Fruit fly (Drosophila melanogaster) whole organism, embryonic: ENCODE measurements around the gene PIG-S.
A peak's percentile ranks its signal among the peaks of the same experiment; 100 is the strongest.

Source experiments
- Asciz ChIP-seq: fragments of 200-800 bp; sonication (Bioruptor generic); optimal IDR thresholded peaks from 2 replicates; lab custom pipeline; 2017; ENCODE audit warnings: missing biosample characterization, mild to moderate bottlenecking, missing genetic modification characterization, missing genetic modification reagents
- CG1233 ChIP-seq: fragments of 200-800 bp; sonication (Bioruptor generic); optimal IDR thresholded peaks from 4 replicates; lab custom pipeline; 2018; ENCODE audit warnings: missing biosample characterization, mild to moderate bottlenecking, missing genetic modification characterization
- CG12391 ChIP-seq: fragments of 200-800 bp; sonication (Bioruptor generic); optimal IDR thresholded peaks from 3 replicates; lab custom pipeline; 2018; ENCODE audit warnings: missing biosample characterization, mild to moderate bottlenecking, missing genetic modification characterization, moderate library complexity
- CG12659 ChIP-seq: fragments of 200-800 bp; sonication (Bioruptor generic); optimal IDR thresholded peaks from 3 replicates; lab custom pipeline; 2017; ENCODE audit warnings: mild to moderate bottlenecking, missing biosample characterization, missing genetic modification reagents, missing genetic modification characterization
- CG12769 ChIP-seq: fragments of 200-800 bp; sonication (Bioruptor generic); optimal IDR thresholded peaks from 2 replicates; lab custom pipeline; 2019; ENCODE audit warnings: missing biosample characterization, mild to moderate bottlenecking, missing genetic modification characterization, moderate library complexity
- CG13775 ChIP-seq: fragments of 200-800 bp; sonication (Bioruptor generic); optimal IDR thresholded peaks from 3 replicates; lab custom pipeline; 2017; ENCODE audit warnings: missing biosample characterization, mild to moderate bottlenecking, missing genetic modification characterization
- CG13894 ChIP-seq: fragments of 200-800 bp; sonication (Bioruptor generic); optimal IDR thresholded peaks from 3 replicates; lab custom pipeline; 2018; ENCODE audit warnings: missing biosample characterization, mild to moderate bottlenecking, missing genetic modification characterization, moderate library complexity
- CG14710 ChIP-seq: fragments of 200-800 bp; sonication (Bioruptor generic); optimal IDR thresholded peaks from 3 replicates; lab custom pipeline; 2019; ENCODE audit warnings: missing biosample characterization, mild to moderate bottlenecking, missing genetic modification characterization, moderate library complexity
- CG15011 ChIP-seq: fragments of 200-800 bp; sonication (Bioruptor generic); optimal IDR thresholded peaks from 3 replicates; lab custom pipeline; 2018; ENCODE audit warnings: missing biosample characterization, mild to moderate bottlenecking, missing genetic modification characterization
- CG15601 ChIP-seq: fragments of 200-800 bp; sonication (Bioruptor generic); optimal IDR thresholded peaks from 3 replicates; lab custom pipeline; 2019; ENCODE audit warnings: missing biosample characterization, mild to moderate bottlenecking, missing genetic modification characterization, moderate library complexity
- CG17829 ChIP-seq: fragments of 200-800 bp; optimal IDR thresholded peaks from 2 replicates; lab custom pipeline; 2019; ENCODE audit warnings: missing biosample characterization, mild to moderate bottlenecking, missing genetic modification characterization, moderate library complexity
- CG2116 ChIP-seq: fragments of 200-800 bp; sonication (Bioruptor generic); optimal IDR thresholded peaks from 3 replicates; lab custom pipeline; 2018; ENCODE audit warnings: missing biosample characterization, mild to moderate bottlenecking, missing genetic modification characterization
- CG2120 ChIP-seq: fragments of 200-800 bp; sonication (Bioruptor generic); optimal IDR thresholded peaks from 3 replicates; lab custom pipeline; 2016; ENCODE audit warnings: missing biosample characterization, missing genetic modification characterization
- CG2889 ChIP-seq: fragments of 200-800 bp; sonication (Bioruptor generic); IDR thresholded peaks from 3 replicates; pipeline ENCODE4 v1.3.6; 2022; ENCODE audit warnings: missing biosample characterization, missing genetic modification characterization
- CG30020 ChIP-seq: fragments of 200-800 bp; optimal IDR thresholded peaks from 2 replicates; lab custom pipeline; 2019; ENCODE audit warnings: missing biosample characterization, mild to moderate bottlenecking, missing genetic modification characterization, moderate library complexity
- CG32532 ChIP-seq: fragments of 200-800 bp; sonication (Bioruptor generic); IDR thresholded peaks from 2 replicates; pipeline ENCODE4 v1.3.6; 2022; ENCODE audit warnings: missing biosample characterization, missing genetic modification characterization
- CG33213 ChIP-seq: fragments of 200-800 bp; sonication (Bioruptor generic); optimal IDR thresholded peaks from 3 replicates; lab custom pipeline; 2016; ENCODE audit warnings: missing biosample characterization, missing genetic modification characterization
- CG3847 ChIP-seq: fragments of 200-800 bp; sonication (Bioruptor generic); IDR thresholded peaks from 2 replicates; pipeline ENCODE4 v1.3.6; 2022; ENCODE audit warnings: missing biosample characterization, missing genetic modification characterization
- CG4854 ChIP-seq: fragments of 200-800 bp; sonication (Bioruptor generic); optimal IDR thresholded peaks from 2 replicates; lab custom pipeline; 2016; ENCODE audit warnings: missing biosample characterization, missing genetic modification characterization, inconsistent platforms
- CG6683 ChIP-seq: fragments of 200-800 bp; sonication (Bioruptor generic); optimal IDR thresholded peaks from 2 replicates; lab custom pipeline; 2017; ENCODE audit warnings: missing biosample characterization, mild to moderate bottlenecking, missing genetic modification characterization, missing genetic modification reagents
- CG7271 ChIP-seq: fragments of 200-800 bp; sonication (Bioruptor generic); optimal IDR thresholded peaks from 2 replicates; lab custom pipeline; 2018; ENCODE audit warnings: missing biosample characterization, mild to moderate bottlenecking, missing genetic modification characterization, moderate library complexity
- CG7786 ChIP-seq: fragments of 200-800 bp; sonication (Bioruptor generic); optimal IDR thresholded peaks from 2 replicates; lab custom pipeline; 2016; ENCODE audit warnings: missing biosample characterization, missing genetic modification characterization
- CG9215 ChIP-seq: fragments of 200-800 bp; sonication (Bioruptor generic); IDR thresholded peaks from 2 replicates; pipeline ENCODE4 v1.3.6; 2022; ENCODE audit warnings: missing biosample characterization, missing genetic modification characterization
- Camta ChIP-seq: fragments of 200-800 bp; sonication (Bioruptor generic); optimal IDR thresholded peaks from 2 replicates; lab custom pipeline; 2016; ENCODE audit warnings: missing biosample characterization, missing genetic modification characterization
- D19A ChIP-seq: fragments of 200-800 bp; optimal IDR thresholded peaks from 3 replicates; lab custom pipeline; 2019; ENCODE audit warnings: missing biosample characterization, mild to moderate bottlenecking, missing genetic modification characterization, moderate library complexity
- Dek ChIP-seq: fragments of 200-800 bp; sonication (Bioruptor generic); optimal IDR thresholded peaks from 3 replicates; lab custom pipeline; 2019; ENCODE audit warnings: missing biosample characterization, mild to moderate bottlenecking, missing genetic modification characterization, moderate library complexity
- Elba2 ChIP-seq: fragments of 200-800 bp; sonication (Bioruptor generic); optimal IDR thresholded peaks from 3 replicates; lab custom pipeline; 2016; ENCODE audit warnings: missing biosample characterization, missing genetic modification characterization
- Ets65A ChIP-seq: fragments of 200-800 bp; sonication (Bioruptor generic); peaks from one replicate; lab custom pipeline; 2016; ENCODE audit warnings: missing biosample characterization, missing genetic modification characterization
- HHEX ChIP-seq: fragments of 200-800 bp; sonication (Bioruptor generic); optimal IDR thresholded peaks from 3 replicates; lab custom pipeline; 2017; ENCODE audit warnings: missing biosample characterization, mild to moderate bottlenecking, missing genetic modification characterization, missing genetic modification reagents
- Nf-YB ChIP-seq: fragments of 200-800 bp; sonication (Bioruptor generic); optimal IDR thresholded peaks from 3 replicates; lab custom pipeline; 2019; ENCODE audit warnings: missing biosample characterization, mild to moderate bottlenecking, missing genetic modification characterization, moderate library complexity
- Opbp ChIP-seq: fragments of 200-800 bp; sonication (Bioruptor generic); IDR thresholded peaks from 3 replicates; pipeline ENCODE4 v1.3.6; 2022; ENCODE audit warnings: missing biosample characterization, missing genetic modification characterization; ENCODE audit not compliant: partially characterized antibody
- TFAM ChIP-seq: fragments of 200-800 bp; sonication (Bioruptor generic); optimal IDR thresholded peaks from 2 replicates; lab custom pipeline; 2017; ENCODE audit warnings: missing biosample characterization, missing genetic modification characterization, inconsistent platforms
- caup ChIP-seq: fragments of 200-800 bp; sonication (Bioruptor generic); optimal IDR thresholded peaks from 3 replicates; lab custom pipeline; 2017; ENCODE audit warnings: missing biosample characterization, mild to moderate bottlenecking, missing genetic modification characterization, moderate library complexity; ENCODE audit not compliant: severe bottlenecking
- croc ChIP-seq: fragments of 200-800 bp; sonication (Bioruptor generic); conservative IDR thresholded peaks from 3 replicates; pipeline ENCODE4 v1.3.6; 2022; ENCODE audit warnings: missing biosample characterization, missing genetic modification characterization
- cwo ChIP-seq: fragments of 200-800 bp; sonication (Bioruptor generic); optimal IDR thresholded peaks from 3 replicates; lab custom pipeline; 2017; ENCODE audit warnings: missing biosample characterization, missing genetic modification characterization, mild to moderate bottlenecking, moderate library complexity, missing genetic modification reagents
- ind ChIP-seq: fragments of 200-800 bp; sonication (Bioruptor generic); optimal IDR thresholded peaks from 3 replicates; lab custom pipeline; 2016; ENCODE audit warnings: missing biosample characterization, missing genetic modification characterization
- kah ChIP-seq: fragments of 200-800 bp; sonication (Bioruptor generic); optimal IDR thresholded peaks from 2 replicates; lab custom pipeline; 2018; ENCODE audit warnings: missing biosample characterization, mild to moderate bottlenecking, missing genetic modification characterization
- maf-S ChIP-seq: fragments of 200-800 bp; sonication (Bioruptor generic); optimal IDR thresholded peaks from 2 replicates; lab custom pipeline; 2016; ENCODE audit warnings: missing biosample characterization, missing genetic modification characterization
- nom ChIP-seq: fragments of 200-800 bp; sonication (Bioruptor generic); optimal IDR thresholded peaks from 2 replicates; lab custom pipeline; 2017; ENCODE audit warnings: missing biosample characterization, missing genetic modification characterization, mild to moderate bottlenecking, moderate library complexity, missing genetic modification reagents
- org-1 ChIP-seq: fragments of 200-800 bp; sonication (Bioruptor generic); optimal IDR thresholded peaks from 2 replicates; lab custom pipeline; 2017; ENCODE audit warnings: missing biosample characterization, missing genetic modification characterization
- phol ChIP-seq: fragments of 200-800 bp; sonication (Bioruptor generic); optimal IDR thresholded peaks from 3 replicates; lab custom pipeline; 2018; ENCODE audit warnings: missing biosample characterization, mild to moderate bottlenecking, missing genetic modification characterization, moderate library complexity
- pnt ChIP-seq: fragments of 200-800 bp; sonication (Bioruptor generic); optimal IDR thresholded peaks from 3 replicates; lab custom pipeline; 2016; ENCODE audit warnings: missing biosample characterization, missing genetic modification characterization
- pum ChIP-seq: fragments of 200-800 bp; sonication (Bioruptor generic); optimal IDR thresholded peaks from 2 replicates; lab custom pipeline; 2016; ENCODE audit warnings: missing biosample characterization, missing genetic modification characterization
- run ChIP-seq: fragments of 200-800 bp; sonication (Bioruptor generic); optimal IDR thresholded peaks from 3 replicates; lab custom pipeline; 2018; ENCODE audit warnings: missing biosample characterization, mild to moderate bottlenecking, missing genetic modification characterization
- sc ChIP-seq, 3 experiments: fragments of >200 bp in 2 of 3; fragments of 200-800 bp in 1 of 3; sonication (Bioruptor generic) in 1 of 3; optimal IDR thresholded peaks; 2 replicates in 2 of 3; 3 replicates in 1 of 3; lab custom pipeline; 2017; ENCODE audit warnings: mild to moderate bottlenecking in 1 of 3, missing biosample characterization in 1 of 3, missing genetic modification characterization in 1 of 3, missing genetic modification reagents in 1 of 3
- slp2 ChIP-seq: fragments of 200-800 bp; sonication (Bioruptor generic); optimal IDR thresholded peaks from 2 replicates; lab custom pipeline; 2016; ENCODE audit warnings: missing biosample characterization, missing genetic modification characterization
- toy ChIP-seq: fragments of 200-800 bp; sonication (Bioruptor generic); IDR thresholded peaks from 2 replicates; pipeline ENCODE4 v1.3.6; 2022; ENCODE audit warnings: missing biosample characterization, missing genetic modification characterization
- trem ChIP-seq: fragments of 200-800 bp; optimal IDR thresholded peaks from 3 replicates; lab custom pipeline; 2019; ENCODE audit warnings: missing biosample characterization, mild to moderate bottlenecking, missing genetic modification characterization, moderate library complexity
- unc-4 ChIP-seq: fragments of 200-800 bp; sonication (Bioruptor generic); IDR thresholded peaks from 2 replicates; pipeline ENCODE4 v1.3.6; 2022; ENCODE audit warnings: missing biosample characterization, missing genetic modification characterization; ENCODE audit not compliant: partially characterized antibody

PIG-S gene

dm6 chr3R:24876843-24877457, 40.7 kb downstream of the PIG-S start, which contains the start of the genes CG11089 and CG31381 (continued):
- no peak for TF ChIP-seq CG7786
- no peak for TF ChIP-seq Camta (GFP tag; lab: Kevin White, UChicago)
- TF ChIP-seq CG12659 = peak; percentile 44
- no peak for TF ChIP-seq CG13894 (tag; lab: Kevin White, UChicago)
- no peak for TF ChIP-seq TFAM (GFP tag; lab: Kevin White, UChicago)
- TF ChIP-seq pnt (GFP tag; lab: Kevin White, UChicago) = no peak
- peak; percentile 37 for TF ChIP-seq run (tag; lab: Kevin White, UChicago)
- TF ChIP-seq CG33213 (GFP tag; lab: Kevin White, UChicago) = no peak
- peak; percentile 25 for TF ChIP-seq Asciz (GFP tag; lab: Kevin White, UChicago)
- peak; percentile 97 for TF ChIP-seq CG4854
- TF ChIP-seq CG32532 (GFP tag; lab: Robert Waterston, UW) = no peak
- peak; percentile 32 for TF ChIP-seq Dek (tag; lab: Kevin White, UChicago)
- peak; percentile 6 for TF ChIP-seq CG13775 (GFP tag; lab: Kevin White, UChicago)
- no peak for TF ChIP-seq CG3847 (GFP tag; lab: Robert Waterston, UW)
- TF ChIP-seq CG1233 (GFP tag; lab: Kevin White, UChicago) = no peak
- no peak for TF ChIP-seq CG15011
- TF ChIP-seq trem (tag; lab: Kevin White, UChicago) = peak; percentile 34
- no peak for TF ChIP-seq CG15601 (tag; lab: Kevin White, UChicago)
- no peak for TF ChIP-seq pum
- peak; percentile 14 for TF ChIP-seq CG6683 (GFP tag; lab: Kevin White, UChicago)
- TF ChIP-seq caup (GFP tag; lab: Kevin White, UChicago) = peak; percentile 45
- TF ChIP-seq Opbp = no peak
- TF ChIP-seq sc (optimal IDR thresholded peaks at IDR 0.05; lab: Kevin White, UChicago) = no peak
- no peak for TF ChIP-seq sc (GFP tag; optimal IDR thresholded peaks at IDR 0.05; lab: Kevin White, UChicago)
- peak; percentile 16; the same call in 1 of the 2 replicates for TF ChIP-seq unc-4 (GFP tag; lab: Robert Waterston, UW)
- TF ChIP-seq D19A = no peak
- TF ChIP-seq maf-S (GFP tag; lab: Kevin White, UChicago) = no peak
- no peak for TF ChIP-seq CG12769 (tag; lab: Kevin White, UChicago)
- no peak for TF ChIP-seq ind (GFP tag; lab: Kevin White, UChicago)
- TF ChIP-seq croc (GFP tag; lab: Robert Waterston, UW) = 0 out of 3 replicates have a peak, but pooled peaks have one; percentile 3
- TF ChIP-seq CG9215 (GFP tag; lab: Robert Waterston, UW) = no peak
- TF ChIP-seq Elba2 = peak; percentile 13
- no peak for TF ChIP-seq toy (GFP tag; lab: Robert Waterston, UW)
- TF ChIP-seq org-1 = no peak
- no peak for TF ChIP-seq CG7271 (tag; lab: Kevin White, UChicago)
- TF ChIP-seq CG17829 (tag; lab: Kevin White, UChicago) = peak; percentile 39
- no peak for TF ChIP-seq CG2889 (GFP tag; lab: Robert Waterston, UW)
- peak; percentile 94 for TF ChIP-seq cwo
- TF ChIP-seq kah (GFP tag; lab: Kevin White, UChicago) = peak; percentile 99
- peak; percentile 5 for TF ChIP-seq CG2116 (GFP tag; lab: Kevin White, UChicago)
- TF ChIP-seq HHEX = no peak
- peak; percentile 100 for TF ChIP-seq CG14710 (tag; lab: Kevin White, UChicago)
- peak; percentile 7 for TF ChIP-seq Nf-YB (GFP tag; lab: Kevin White, UChicago)
- no peak for TF ChIP-seq CG2120 (GFP tag; lab: Kevin White, UChicago)
- TF ChIP-seq nom (GFP tag; lab: Kevin White, UChicago) = no peak
- TF ChIP-seq CG30020 (tag; lab: Kevin White, UChicago) = peak; percentile 2
- peak; percentile 61 for TF ChIP-seq CG12391 (tag; lab: Kevin White, UChicago)
- TF ChIP-seq Ets65A (GFP tag; lab: Kevin White, UChicago) = peak; percentile 14
- no peak for TF ChIP-seq slp2 (GFP tag; lab: Kevin White, UChicago)
- TF ChIP-seq phol (tag; lab: Kevin White, UChicago) = peak; percentile 21
